Worm (Caenorhabditis elegans) whole organism, mixed stage, embryonic: ENCODE measurements around the gene C01G10.7.
A peak's percentile ranks its signal among the peaks of the same experiment; 100 is the strongest.
"Not testable (repeated sequence)": the region's sequence is repeated elsewhere in the genome, so short reads cannot be mapped to it uniquely, and the experiment has no call there.

Experiments
- M03D4.4 ChIP-seq: sonication (generic microtip); optimal IDR thresholded peaks from 2 replicates; lab custom pipeline; 2017; ENCODE audit warnings: mild to moderate bottlenecking, missing genetic modification characterization, missing compliant biosample characterization
- bed-3 ChIP-seq: fragments of 200-800 bp; sonication (Bioruptor generic); optimal IDR thresholded peaks from 3 replicates; lab custom pipeline; 2018; ENCODE audit warnings: mild to moderate bottlenecking, missing genetic modification characterization, moderate library complexity, missing compliant biosample characterization
- blmp-1 ChIP-seq: fragments of 150-350 bp; optimal IDR thresholded peaks from 2 replicates; lab custom pipeline; 2014; ENCODE audit warnings: missing biosample characterization, missing genetic modification characterization
- ceh-39 ChIP-seq: fragments of 150-350 bp; optimal IDR thresholded peaks from 2 replicates; lab custom pipeline; 2014; ENCODE audit warnings: missing biosample characterization, missing genetic modification characterization
- ceh-43 ChIP-seq: fragments of 200-800 bp; sonication (Bioruptor generic); optimal IDR thresholded peaks from 2 replicates; lab custom pipeline; 2018; ENCODE audit warnings: mild to moderate bottlenecking, missing genetic modification characterization, moderate library complexity, missing compliant biosample characterization
- ces-1 ChIP-seq: fragments of 150-350 bp; optimal IDR thresholded peaks from 2 replicates; lab custom pipeline; 2014; ENCODE audit warnings: missing biosample characterization, missing genetic modification reagents, missing genetic modification characterization
- cnd-1 ChIP-seq: fragments of 200-800 bp; sonication (Bioruptor generic); optimal IDR thresholded peaks from 2 replicates; lab custom pipeline; 2018; ENCODE audit warnings: mild to moderate bottlenecking, missing genetic modification characterization, missing compliant biosample characterization
- drap-1 ChIP-seq: fragments of 200-800 bp; sonication (Bioruptor generic); optimal IDR thresholded peaks from 3 replicates; lab custom pipeline; 2018; ENCODE audit warnings: mild to moderate bottlenecking, missing genetic modification characterization, missing compliant biosample characterization
- elt-1 ChIP-seq: sonication (generic microtip); optimal IDR thresholded peaks from 2 replicates; lab custom pipeline; 2017; ENCODE audit warnings: missing genetic modification characterization, mild to moderate bottlenecking, missing compliant biosample characterization, antibody characterized with exemption, moderate library complexity, borderline replicate concordance; ENCODE audit not compliant: insufficient read depth
- elt-3 ChIP-seq: fragments of 150-350 bp; optimal IDR thresholded peaks from 2 replicates; lab custom pipeline; 2014; ENCODE audit warnings: missing biosample characterization, missing genetic modification characterization
- flh-1 ChIP-seq: fragments of 200-800 bp; sonication (Bioruptor generic); optimal IDR thresholded peaks from 2 replicates; lab custom pipeline; 2018; ENCODE audit warnings: mild to moderate bottlenecking, missing genetic modification characterization, moderate library complexity, missing compliant biosample characterization
- hlh-1 ChIP-seq: fragments of 150-350 bp; optimal IDR thresholded peaks from 2 replicates; lab custom pipeline; 2014; ENCODE audit warnings: missing biosample characterization, missing genetic modification reagents, missing genetic modification characterization
- lin-13 ChIP-seq: fragments of 150-350 bp; optimal IDR thresholded peaks from 2 replicates; lab custom pipeline; 2014; ENCODE audit warnings: missing biosample characterization, missing genetic modification characterization
- lin-32 ChIP-seq: fragments of 200-800 bp; sonication (Bioruptor generic); optimal IDR thresholded peaks from 2 replicates; lab custom pipeline; 2018; ENCODE audit warnings: mild to moderate bottlenecking, missing genetic modification characterization, missing compliant biosample characterization
- lsy-2 ChIP-seq: fragments of 150-350 bp; optimal IDR thresholded peaks from 2 replicates; lab custom pipeline; 2014; ENCODE audit warnings: missing biosample characterization, missing genetic modification characterization
- mab-5 ChIP-seq: fragments of 150-350 bp; optimal IDR thresholded peaks from 2 replicates; lab custom pipeline; 2014; ENCODE audit warnings: missing biosample characterization, missing genetic modification characterization
- mep-1 ChIP-seq: fragments of 150-350 bp; optimal IDR thresholded peaks from 2 replicates; lab custom pipeline; 2017; ENCODE audit warnings: missing biosample characterization, missing genetic modification reagents, missing genetic modification characterization, inconsistent platforms
- mls-2 ChIP-seq: sonication (generic microtip); optimal IDR thresholded peaks from 2 replicates; lab custom pipeline; 2016; ENCODE audit warnings: mild to moderate bottlenecking, missing genetic modification characterization, moderate library complexity, missing compliant biosample characterization
- nhr-12 ChIP-seq: fragments of 150-350 bp; optimal IDR thresholded peaks from 2 replicates; lab custom pipeline; 2014; ENCODE audit warnings: missing biosample characterization, missing genetic modification characterization
- nhr-2 ChIP-seq: fragments of 150-350 bp; optimal IDR thresholded peaks from 2 replicates; lab custom pipeline; 2014; ENCODE audit warnings: missing biosample characterization, missing genetic modification characterization
- nhr-237 ChIP-seq: fragments of 150-350 bp; optimal IDR thresholded peaks from 2 replicates; lab custom pipeline; 2014; ENCODE audit warnings: missing biosample characterization, missing genetic modification characterization
- nhr-28 ChIP-seq: fragments of 150-350 bp; optimal IDR thresholded peaks from 2 replicates; lab custom pipeline; 2014; ENCODE audit warnings: missing biosample characterization, missing genetic modification characterization
- pha-4 ChIP-seq: fragments of 150-350 bp; optimal IDR thresholded peaks from 2 replicates; lab custom pipeline; 2018; ENCODE audit warnings: missing biosample characterization, missing genetic modification reagents, missing genetic modification characterization
- sem-2 ChIP-seq: fragments of 200-800 bp; sonication (Bioruptor generic); optimal IDR thresholded peaks from 2 replicates; lab custom pipeline; 2018; ENCODE audit warnings: mild to moderate bottlenecking, missing genetic modification characterization, missing compliant biosample characterization
- snpc-4 ChIP-seq: fragments of 150-350 bp; optimal IDR thresholded peaks from 2 replicates; lab custom pipeline; 2014; ENCODE audit warnings: missing biosample characterization, missing genetic modification characterization
- sptf-1 ChIP-seq: sonication (generic microtip); optimal IDR thresholded peaks from 2 replicates; lab custom pipeline; 2017; ENCODE audit warnings: mild to moderate bottlenecking, missing genetic modification characterization, moderate library complexity, missing compliant biosample characterization
- tbx-8 ChIP-seq: fragments of 200-800 bp; sonication (Bioruptor generic); optimal IDR thresholded peaks from 2 replicates; lab custom pipeline; 2018; ENCODE audit warnings: mild to moderate bottlenecking, missing genetic modification characterization, moderate library complexity, missing compliant biosample characterization
- unc-120 ChIP-seq: sonication (generic microtip); optimal IDR thresholded peaks from 2 replicates; lab custom pipeline; 2017; ENCODE audit warnings: missing genetic modification characterization, missing compliant biosample characterization; ENCODE audit not compliant: poor library complexity, severe bottlenecking
- unc-62 ChIP-seq: fragments of 150-350 bp; optimal IDR thresholded peaks from 2 replicates; lab custom pipeline; 2014; ENCODE audit warnings: missing biosample characterization, missing genetic modification reagents, missing genetic modification characterization
- ztf-11 ChIP-seq: fragments of 150-350 bp; optimal IDR thresholded peaks from 2 replicates; lab custom pipeline; 2014; ENCODE audit warnings: missing biosample characterization, missing genetic modification characterization

The C01G10.7 gene

DNA sequence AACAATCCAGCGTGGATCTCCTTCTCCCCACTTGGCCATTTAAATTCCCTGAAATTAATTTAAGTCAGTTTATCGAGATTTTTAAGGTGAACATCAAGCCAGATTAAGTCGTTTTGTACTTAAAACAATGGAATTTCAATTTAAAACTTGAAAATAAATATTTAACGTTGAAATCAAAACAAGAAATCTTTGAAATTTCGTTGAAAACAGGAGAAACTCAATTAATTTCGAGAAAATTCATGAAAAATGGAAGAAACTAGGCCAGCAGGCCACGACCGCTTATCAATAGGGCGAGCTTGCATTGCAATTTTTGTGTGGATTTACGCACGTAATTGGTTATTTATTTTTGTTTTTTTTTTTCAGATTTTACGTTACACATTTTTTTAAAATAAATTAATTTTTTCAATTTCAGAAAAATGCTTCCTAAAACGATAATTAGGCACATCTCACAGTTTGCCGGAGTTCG, at the start of gene C01G10.7, which contains the start of gene ahsa-1:
C01G10.7 (plus strand) TSS at position 413 of the 466 bp plus-strand sequence.
ahsa-1 (minus strand) TSS at position 51 of the 466 bp plus-strand sequence.
- TF ChIP-seq flh-1 (GFP tag; lab: Kevin White, UChicago): no peak
- peak; percentile 61 for TF ChIP-seq mab-5 (tag; lab: Kevin White, UChicago)
- TF ChIP-seq lin-32 (GFP tag; lab: Kevin White, UChicago): peak; percentile 56
- no peak for TF ChIP-seq unc-62
- peak; percentile 70 for TF ChIP-seq drap-1 (GFP tag; lab: Kevin White, UChicago)
- TF ChIP-seq elt-1 (tag; lab: Kevin White, UChicago): no peak
- peak; percentile 46 for TF ChIP-seq pha-4 (tag; lab: Kevin White, UChicago)
- peak; percentile 73 for TF ChIP-seq ceh-39 (tag; lab: Kevin White, UChicago)
- TF ChIP-seq nhr-2 (tag; lab: Kevin White, UChicago): no peak
- TF ChIP-seq ceh-43 (GFP tag; lab: Kevin White, UChicago): peak; percentile 70
- peak; percentile 44 for TF ChIP-seq M03D4.4 (tag; lab: Kevin White, UChicago)
- TF ChIP-seq tbx-8 (GFP tag; lab: Kevin White, UChicago): no peak
- TF ChIP-seq ces-1 (GFP tag; lab: Kevin White, UChicago): peak; percentile 97
- peak; percentile 90 for TF ChIP-seq nhr-237 (tag; lab: Kevin White, UChicago)
- TF ChIP-seq sptf-1: peak; percentile 70
- TF ChIP-seq nhr-28 (tag; lab: Kevin White, UChicago): no peak
- TF ChIP-seq unc-120 (tag; lab: Kevin White, UChicago): no peak
- TF ChIP-seq hlh-1: peak; percentile 2
- peak; percentile 39 for TF ChIP-seq mls-2
- TF ChIP-seq lsy-2: peak; percentile 73
- peak; percentile 87 for TF ChIP-seq mep-1
- TF ChIP-seq lin-13 (tag; lab: Kevin White, UChicago): peak; percentile 44
- TF ChIP-seq, all 35 proteins: peak for 15

DNA sequence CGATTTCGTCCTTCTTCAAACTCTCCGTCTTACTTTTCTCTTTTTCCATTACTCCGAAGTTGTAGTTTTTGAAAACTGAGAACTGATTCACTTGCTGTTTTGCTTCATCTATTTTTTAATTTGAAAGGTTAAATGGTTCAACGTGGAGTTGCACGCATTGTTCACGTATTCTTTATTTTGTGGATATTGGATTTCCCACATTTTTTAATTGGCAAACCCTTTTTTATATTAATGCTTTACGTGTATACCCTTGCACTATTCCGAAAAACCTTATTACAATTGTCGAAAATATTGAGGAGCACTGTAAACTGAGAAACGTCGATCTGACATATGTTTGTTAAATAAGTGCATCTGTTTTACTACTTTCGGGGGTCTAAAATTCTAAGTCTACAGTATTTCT, 48.8 kb upstream of the C01G10.7 start, which contains the start of gene melo-3:
melo-3 (minus strand) TSS at position 101 of the 400 bp plus-strand sequence.
- not testable (repeated sequence) for TF ChIP-seq mep-1; flh-1 (GFP tag; lab: Kevin White, UChicago); nhr-237 (tag; lab: Kevin White, UChicago)

DNA sequence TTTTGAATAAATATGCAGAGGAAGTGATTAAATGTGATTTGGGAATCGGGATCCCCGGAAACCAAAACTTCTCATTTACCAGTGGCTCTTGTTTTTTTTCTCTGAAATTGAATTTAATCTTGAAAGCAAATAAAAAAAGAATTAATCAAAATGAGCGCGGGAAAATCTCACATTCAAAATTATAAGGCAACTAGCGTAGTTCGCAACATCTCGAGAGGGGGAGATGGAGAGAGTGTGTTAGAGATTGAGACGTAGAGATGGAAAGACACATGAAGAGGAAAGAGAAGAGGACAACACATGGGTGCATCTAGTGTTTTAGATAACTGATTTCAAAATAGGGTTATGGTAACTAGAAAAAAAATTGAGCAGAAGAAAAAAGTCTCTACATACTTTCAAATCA, 37.4 kb upstream of the C01G10.7 start, which contains the start of gene sdc-3:
sdc-3 (minus strand) TSS at position 101 of the 400 bp plus-strand sequence.
- TF ChIP-seq elt-1 (tag; lab: Kevin White, UChicago) (no peak), ztf-11 (no peak), sptf-1 (no peak), elt-3 (tag; lab: Kevin White, UChicago) (no peak), mep-1 (no peak), bed-3 (no peak), blmp-1 (no peak), ceh-39 (tag; lab: Kevin White, UChicago) (no peak), nhr-12 (tag; lab: Kevin White, UChicago) (no peak), nhr-2 (tag; lab: Kevin White, UChicago) (no peak), lin-13 (tag; lab: Kevin White, UChicago) (no peak), mls-2 (no peak), sem-2 (GFP tag; lab: Kevin White, UChicago) (no peak), snpc-4 (tag; lab: Kevin White, UChicago) (no peak), mab-5 (tag; lab: Kevin White, UChicago) (no peak), nhr-237 (tag; lab: Kevin White, UChicago) (no peak)

- no peak for TF ChIP-seq mab-5 (tag; lab: Kevin White, UChicago)
- TF ChIP-seq mls-2: no peak
- no peak for TF ChIP-seq nhr-28 (tag; lab: Kevin White, UChicago)
- TF ChIP-seq lin-13 (tag; lab: Kevin White, UChicago): no peak
- TF ChIP-seq mep-1: no peak
Measured at ce11 chrV:15051720-15052119, 33.8 kb upstream of the C01G10.7 start.

DNA sequence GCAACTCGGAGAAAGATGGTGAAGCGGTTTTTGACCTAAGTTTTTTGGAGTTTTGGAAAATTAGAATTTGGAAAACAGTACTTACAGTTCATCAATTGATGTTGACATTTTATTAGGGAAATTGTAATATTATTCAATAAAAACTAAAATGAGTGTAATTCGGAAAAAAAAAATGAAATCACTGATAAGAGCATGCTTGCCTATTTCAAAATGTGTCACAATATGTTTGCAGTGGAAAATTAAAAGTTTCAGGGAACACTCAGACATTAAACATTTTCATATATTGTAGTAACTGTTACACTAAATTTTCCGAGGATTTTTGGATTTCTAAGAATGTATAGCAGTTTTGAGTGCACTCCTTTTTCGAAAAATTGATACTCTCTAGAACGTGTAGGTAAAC, 33.2 kb upstream of the C01G10.7 start, which contains the start of the genes fbxa-82 and C25D7.5:
fbxa-82 (minus strand) TSS at position 163 of the 400 bp plus-strand sequence.
C25D7.5 (plus strand) TSS at position 283 of the 400 bp plus-strand sequence.
- no peak for TF ChIP-seq cnd-1 (tag; lab: Kevin White, UChicago)
- no peak for TF ChIP-seq elt-3 (tag; lab: Kevin White, UChicago)
- TF ChIP-seq, all 35 proteins: peak for 0
